Worm (Caenorhabditis elegans) whole organism, young adult: ENCODE measurements around the gene T22B7.3.

Source experiments
- ZK185.1 ChIP-seq: sonication (generic microtip); optimal IDR thresholded peaks from 2 replicates; lab custom pipeline; 2016; ENCODE audit warnings: mild to moderate bottlenecking, missing genetic modification characterization, missing compliant biosample characterization; ENCODE audit not compliant: poor library complexity, severe bottlenecking
- ama-1 ChIP-seq, 3 experiments: fragments of 150-350 bp in 1 of 3; sonication (generic microtip) in 2 of 3; optimal IDR thresholded peaks; 2 replicates each; lab custom pipeline; 2014 to 2018; ENCODE audit warnings: missing biosample characterization in 2 of 3, missing genetic modification characterization in 2 of 3, missing genetic modification reagents in 2 of 3
- ceh-79 ChIP-seq: sonication (generic microtip); optimal IDR thresholded peaks from 2 replicates; lab custom pipeline; 2017; ENCODE audit warnings: mild to moderate bottlenecking, missing genetic modification characterization, missing compliant biosample characterization
- lin-35 ChIP-seq, 3 experiments: fragments of 150-350 bp in 2 of 3; sonication (generic microtip) in 1 of 3; optimal IDR thresholded peaks; 2 replicates each; lab custom pipeline; 2014 to 2018; ENCODE audit warnings: missing biosample characterization in 3 of 3, missing genetic modification characterization in 3 of 3, missing genetic modification reagents in 3 of 3
- lsy-27 ChIP-seq: sonication (generic microtip); optimal IDR thresholded peaks from 2 replicates; lab custom pipeline; 2017; ENCODE audit warnings: missing genetic modification characterization, mild to moderate bottlenecking, missing compliant biosample characterization, antibody characterized with exemption, missing genotype, borderline replicate concordance; ENCODE audit not compliant: insufficient read depth

- no peak for TF ChIP-seq ZK185.1 (tag; lab: Kevin White, UChicago)
- TF ChIP-seq lsy-27, result no peak
- no peak for TF ChIP-seq lin-35 (GFP tag; optimal IDR thresholded peaks at IDR 0.05; lab: Kevin White, UChicago)
- TF ChIP-seq ceh-79 (tag; lab: Kevin White, UChicago), result no peak
- no peak for TF ChIP-seq ama-1 (optimal IDR thresholded peaks at IDR 0.05; lab: Kevin White, UChicago)
- no peak for TF ChIP-seq ama-1 (GFP tag; optimal IDR thresholded peaks at IDR 0.05; lab: Kevin White, UChicago)
Observed at ce11 chrX:5697208-5697607, 50.0 kb downstream of the T22B7.3 start, which contains the start of gene W01C8.5.
